Worm (Caenorhabditis elegans): ENCODE results near the gene acr-9.

acr-9 gene

ce11 chrX:13675444-13675843, 28.7 kb upstream of the acr-9 start:
- no peak for TF ChIP-seq ctbp-1 (GFP tag; IDR thresholded peaks at IDR 0.05)
- TF ChIP-seq lin-29 (GFP tag; IDR thresholded peaks at IDR 0.05), result no peak
- TF ChIP-seq spr-3 (GFP tag; optimal IDR thresholded peaks at IDR 0.05), result no peak
- TF ChIP-seq lin-15B (tag; optimal IDR thresholded peaks at IDR 0.05), result no peak
- TF ChIP-seq lir-3 (tag; optimal IDR thresholded peaks at IDR 0.05), result no peak
- no peak for TF ChIP-seq ama-1 (optimal IDR thresholded peaks at IDR 0.05)
- TF ChIP-seq F26F4.8 (GFP tag; conservative IDR thresholded peaks at IDR 0.05), result no peak
- TF ChIP-seq unc-62 (GFP tag; optimal IDR thresholded peaks at IDR 0.05 in 1 of 2), result peak in 1 of 2 experiments; percentile 87
- TF ChIP-seq unc-62 (tag; optimal IDR thresholded peaks at IDR 0.05), result no peak
- no peak for TF ChIP-seq aly-2 (tag; optimal IDR thresholded peaks at IDR 0.05)
- peak; percentile 75 for TF ChIP-seq hlh-11 (tag; optimal IDR thresholded peaks at IDR 0.05)
- TF ChIP-seq egl-43 (GFP tag; IDR thresholded peaks at IDR 0.05), result no peak
- TF ChIP-seq egl-27 (tag; optimal IDR thresholded peaks at IDR 0.05), result no peak
- TF ChIP-seq mes-2 (tag; optimal IDR thresholded peaks at IDR 0.05; ENCODE audit: poor library complexity, severe bottlenecking), result peak; percentile 21
- no peak for TF ChIP-seq ztf-11 (tag; optimal IDR thresholded peaks at IDR 0.05)
- peak; percentile 18 for TF ChIP-seq hlh-30 (tag; optimal IDR thresholded peaks at IDR 0.05; ENCODE audit: insufficient read depth)
- TF ChIP-seq spr-1 (tag; optimal IDR thresholded peaks at IDR 0.05), result no peak
- no peak for TF ChIP-seq nhr-111 (GFP tag; optimal IDR thresholded peaks at IDR 0.05)
- no peak for TF ChIP-seq gei-8 (GFP tag; optimal IDR thresholded peaks at IDR 0.05)
- no peak for TF ChIP-seq madf-5 (GFP tag; IDR thresholded peaks at IDR 0.05)
- no peak for TF ChIP-seq pqm-1 (tag; optimal IDR thresholded peaks at IDR 0.05)
- no peak for TF ChIP-seq attf-4 (tag; optimal IDR thresholded peaks at IDR 0.05)
- TF ChIP-seq fos-1 (tag; optimal IDR thresholded peaks at IDR 0.05), result no peak
- TF ChIP-seq mdt-29 (GFP tag; IDR thresholded peaks at IDR 0.05), result no peak
- no peak for TF ChIP-seq nhr-77 (tag; optimal IDR thresholded peaks at IDR 0.05)
- no peak for TF ChIP-seq ceh-32 (tag; optimal IDR thresholded peaks at IDR 0.05; ENCODE audit: poor library complexity)
- TF ChIP-seq mdl-1 (tag; optimal IDR thresholded peaks at IDR 0.05), result no peak
- TF ChIP-seq fkh-10 (GFP tag; optimal IDR thresholded peaks at IDR 0.05), result no peak
- TF ChIP-seq rbr-2 (tag; optimal IDR thresholded peaks at IDR 0.05), result peak; percentile 10
- no peak for TF ChIP-seq nhr-42 (GFP tag; IDR thresholded peaks at IDR 0.05)
- TF ChIP-seq lim-7 (GFP tag; IDR thresholded peaks at IDR 0.05), result no peak
- TF ChIP-seq zfp-3 (GFP tag; conservative IDR thresholded peaks at IDR 0.05), result no peak
- no peak for TF ChIP-seq zfp-2 (tag; optimal IDR thresholded peaks at IDR 0.05)
- TF ChIP-seq nhr-237 (tag; optimal IDR thresholded peaks at IDR 0.05), result no peak
- peak; percentile 60 for TF ChIP-seq hmg-1.1 (GFP tag; IDR thresholded peaks at IDR 0.05)
- no peak for TF ChIP-seq dmd-9 (GFP tag; IDR thresholded peaks at IDR 0.05)
- no peak for TF ChIP-seq Y105C5A.15 (GFP tag; IDR thresholded peaks at IDR 0.05)
- no peak for TF ChIP-seq ztf-7 (tag; optimal IDR thresholded peaks at IDR 0.05)
- TF ChIP-seq unc-39 (tag; optimal IDR thresholded peaks at IDR 0.05), result no peak
- TF ChIP-seq ceh-82 (tag; optimal IDR thresholded peaks at IDR 0.05), result no peak
- no peak for TF ChIP-seq Y75B8A.6 (GFP tag; IDR thresholded peaks at IDR 0.05)
- TF ChIP-seq nhr-6 (tag; optimal IDR thresholded peaks at IDR 0.05), result peak; percentile 29
- no peak for TF ChIP-seq nhr-48 (tag; optimal IDR thresholded peaks at IDR 0.05)
- no peak for TF ChIP-seq zip-11 (GFP tag; IDR thresholded peaks at IDR 0.05)
- TF ChIP-seq duxl-1 (tag; optimal IDR thresholded peaks at IDR 0.05; ENCODE audit: poor library complexity), result no peak
- no peak for TF ChIP-seq zag-1 (tag; optimal IDR thresholded peaks at IDR 0.05)
- no peak for TF ChIP-seq F44E2.7 (GFP tag; IDR thresholded peaks at IDR 0.05)
- TF ChIP-seq ZK546.5 (tag; optimal IDR thresholded peaks at IDR 0.05), result no peak
- TF ChIP-seq lin-39 (tag; optimal IDR thresholded peaks at IDR 0.05), result no peak
- TF ChIP-seq snpc-4 (tag; optimal IDR thresholded peaks at IDR 0.05), result no peak
- TF ChIP-seq nhr-41 (GFP tag; IDR thresholded peaks at IDR 0.05), result no peak
- TF ChIP-seq T26A8.4 (GFP tag; IDR thresholded peaks at IDR 0.05), result no peak
- TF ChIP-seq nhr-102 (tag; optimal IDR thresholded peaks at IDR 0.05), result no peak
- TF ChIP-seq Y48G9A.11 (GFP tag; IDR thresholded peaks at IDR 0.05), result no peak

Measured in whole organism, L4 larva.